Fruit fly (Drosophila melanogaster): ENCODE data around the gene org-1.

DNA sequence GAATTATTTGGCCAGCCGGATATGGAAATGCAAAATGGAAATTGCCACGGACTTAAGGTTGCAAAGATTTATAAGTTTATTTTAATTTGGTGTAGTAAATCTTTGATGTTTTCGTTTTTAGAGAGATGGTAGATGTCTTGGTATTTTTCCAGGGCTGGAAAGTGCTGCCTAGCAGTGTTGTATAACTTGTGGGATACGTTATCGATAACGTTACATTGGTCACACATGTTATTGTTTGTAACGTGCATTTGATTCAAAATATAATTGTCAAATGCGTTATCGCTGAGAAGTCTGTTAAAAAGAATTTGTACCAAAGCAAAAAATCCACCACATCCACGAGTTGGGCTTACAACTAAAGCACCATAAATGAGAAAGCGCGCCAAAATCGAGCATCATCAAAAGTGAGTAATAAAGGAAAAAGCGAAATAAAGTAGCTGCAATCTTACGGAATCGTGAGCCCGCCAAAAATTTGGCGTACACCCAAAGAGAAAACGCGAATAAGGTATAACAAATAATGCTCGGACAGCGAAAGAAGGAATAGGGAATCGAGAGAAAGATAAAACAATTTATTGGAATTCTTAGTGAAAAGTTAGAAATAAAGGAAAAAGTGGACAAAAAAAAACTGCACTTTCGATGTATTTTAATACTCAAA, 47.6 kb downstream of the org-1 start, which contains the start of gene PIG-T:
- TF ChIP-seq rn (GFP tag; IDR thresholded peaks at IDR 0.05) = no peak
- TF ChIP-seq CG15710 (tag; optimal IDR thresholded peaks at IDR 0.05) = no peak
- no peak for TF ChIP-seq CG32121 (GFP tag; IDR thresholded peaks at IDR 0.05)
- no peak for TF ChIP-seq Pif1A (GFP tag; optimal IDR thresholded peaks at IDR 0.05)
- TF ChIP-seq CG13204 (GFP tag; optimal IDR thresholded peaks at IDR 0.05) = no peak
